Fruit fly (Drosophila melanogaster) whole organism, embryonic: ENCODE data around the gene Pnn.
A peak's percentile ranks its signal among the peaks of the same experiment; 100 is the strongest.

Experiments used
- BEAF-32 ChIP-seq: fragments of 200-800 bp; sonication (Bioruptor generic); optimal IDR thresholded peaks from 3 replicates; lab custom pipeline; 2017; ENCODE audit warnings: missing biosample characterization, missing genetic modification characterization, mild to moderate bottlenecking, moderate library complexity, missing genetic modification reagents
- Bdp1 ChIP-seq: fragments of 200-800 bp; sonication (Bioruptor generic); optimal IDR thresholded peaks from 3 replicates; lab custom pipeline; 2016; ENCODE audit warnings: missing biosample characterization, missing genetic modification characterization
- CG10321 ChIP-seq: fragments of 200-800 bp; sonication (Bioruptor generic); IDR thresholded peaks from 2 replicates; pipeline ENCODE4 v1.3.6; 2022; ENCODE audit warnings: missing biosample characterization, missing genetic modification characterization
- CG10979 ChIP-seq: fragments of 200-800 bp; sonication (Bioruptor generic); optimal IDR thresholded peaks from 2 replicates; lab custom pipeline; 2018; ENCODE audit warnings: missing biosample characterization, mild to moderate bottlenecking, missing genetic modification characterization, moderate library complexity
- CG12236 ChIP-seq: fragments of 200-800 bp; sonication (Bioruptor generic); optimal IDR thresholded peaks from 2 replicates; lab custom pipeline; 2016; ENCODE audit warnings: missing biosample characterization, missing genetic modification characterization
- CG12942 ChIP-seq: fragments of 200-800 bp; sonication (Bioruptor generic); optimal IDR thresholded peaks from 3 replicates; lab custom pipeline; 2016; ENCODE audit warnings: missing biosample characterization, missing genetic modification characterization
- CG13296 ChIP-seq: fragments of 200-800 bp; sonication (Bioruptor generic); optimal IDR thresholded peaks from 3 replicates; lab custom pipeline; 2018; ENCODE audit warnings: missing biosample characterization, mild to moderate bottlenecking, missing genetic modification characterization
- CG15011 ChIP-seq: fragments of 200-800 bp; sonication (Bioruptor generic); optimal IDR thresholded peaks from 3 replicates; lab custom pipeline; 2018; ENCODE audit warnings: missing biosample characterization, mild to moderate bottlenecking, missing genetic modification characterization
- CG17568 ChIP-seq: fragments of 200-800 bp; sonication (Bioruptor generic); optimal IDR thresholded peaks from 2 replicates; lab custom pipeline; 2018; ENCODE audit warnings: missing biosample characterization, mild to moderate bottlenecking, missing genetic modification characterization, moderate library complexity
- CG17912 ChIP-seq: fragments of 200-800 bp; sonication (Bioruptor generic); optimal IDR thresholded peaks from 2 replicates; lab custom pipeline; 2018; ENCODE audit warnings: missing biosample characterization, mild to moderate bottlenecking, missing genetic modification characterization
- CG3163 ChIP-seq: fragments of 200-800 bp; sonication (Bioruptor generic); optimal IDR thresholded peaks from 3 replicates; lab custom pipeline; 2016; ENCODE audit warnings: missing biosample characterization, missing genetic modification characterization
- CG33557 ChIP-seq: fragments of 200-800 bp; sonication (Bioruptor generic); optimal IDR thresholded peaks from 2 replicates; lab custom pipeline; 2019; ENCODE audit warnings: missing biosample characterization, mild to moderate bottlenecking, missing genetic modification characterization, moderate library complexity
- CG34422 ChIP-seq: fragments of 200-800 bp; sonication (Bioruptor generic); IDR thresholded peaks from 3 replicates; pipeline ENCODE4 v1.3.6; 2022; ENCODE audit warnings: missing biosample characterization, missing genetic modification characterization
- CG4424 ChIP-seq: fragments of 200-800 bp; sonication (Bioruptor generic); optimal IDR thresholded peaks from 3 replicates; lab custom pipeline; 2016; ENCODE audit warnings: missing biosample characterization, missing genetic modification characterization
- CG4820 ChIP-seq: fragments of 200-800 bp; sonication (Bioruptor generic); optimal IDR thresholded peaks from 3 replicates; lab custom pipeline; 2016; ENCODE audit warnings: missing biosample characterization, missing genetic modification characterization
- CG4854 ChIP-seq: fragments of 200-800 bp; sonication (Bioruptor generic); optimal IDR thresholded peaks from 2 replicates; lab custom pipeline; 2016; ENCODE audit warnings: missing biosample characterization, missing genetic modification characterization, inconsistent platforms
- CG6765 ChIP-seq: fragments of 200-800 bp; sonication (Bioruptor generic); optimal IDR thresholded peaks from 3 replicates; lab custom pipeline; 2017; ENCODE audit warnings: missing biosample characterization, mild to moderate bottlenecking, missing genetic modification characterization
- CG6791 ChIP-seq: fragments of 200-800 bp; sonication (Bioruptor generic); IDR thresholded peaks from 3 replicates; pipeline ENCODE4 v1.3.6; 2022; ENCODE audit warnings: missing biosample characterization, missing genetic modification characterization; ENCODE audit not compliant: partially characterized antibody
- CG7357 ChIP-seq: fragments of 200-800 bp; sonication (Bioruptor generic); IDR thresholded peaks from 3 replicates; pipeline ENCODE4 v1.3.6; 2022; ENCODE audit warnings: missing biosample characterization, missing genetic modification characterization
- CG8089 ChIP-seq: fragments of 200-800 bp; sonication (Bioruptor generic); optimal IDR thresholded peaks from 3 replicates; lab custom pipeline; 2016; ENCODE audit warnings: missing biosample characterization, missing genetic modification characterization
- CG8388 ChIP-seq: fragments of 200-800 bp; sonication (Bioruptor generic); optimal IDR thresholded peaks from 2 replicates; lab custom pipeline; 2019; ENCODE audit warnings: missing biosample characterization, mild to moderate bottlenecking, missing genetic modification characterization, moderate library complexity
- Deaf1 ChIP-seq: fragments of 200-800 bp; optimal IDR thresholded peaks from 3 replicates; lab custom pipeline; 2019; ENCODE audit warnings: missing biosample characterization, mild to moderate bottlenecking, missing genetic modification characterization, moderate library complexity
- Doc3 ChIP-seq: fragments of 200-800 bp; sonication (Bioruptor generic); IDR thresholded peaks from 3 replicates; pipeline ENCODE4 v1.3.6; 2022; ENCODE audit warnings: missing biosample characterization, missing genetic modification characterization; ENCODE audit not compliant: partially characterized antibody
- ERR ChIP-seq: fragments of 200-800 bp; sonication (Bioruptor generic); optimal IDR thresholded peaks from 2 replicates; lab custom pipeline; 2016; ENCODE audit warnings: missing biosample characterization, missing genetic modification characterization
- GATAe ChIP-seq: fragments of 200-800 bp; sonication (Bioruptor generic); conservative IDR thresholded peaks from 2 replicates; pipeline ENCODE4 v1.3.6; 2022; ENCODE audit warnings: missing biosample characterization, missing genetic modification characterization
- HmgD ChIP-seq: fragments of 200-800 bp; sonication (Bioruptor generic); optimal IDR thresholded peaks from 3 replicates; lab custom pipeline; 2016; ENCODE audit warnings: missing biosample characterization, missing genetic modification characterization
- Hr39 ChIP-seq: fragments of >200 bp; optimal IDR thresholded peaks from 2 replicates; lab custom pipeline; 2017
- Hsf ChIP-seq: fragments of 200-800 bp; sonication (Bioruptor generic); optimal IDR thresholded peaks from 3 replicates; lab custom pipeline; 2016; ENCODE audit warnings: missing biosample characterization, missing genetic modification characterization
- Mrtf ChIP-seq: fragments of 200-800 bp; sonication (Bioruptor generic); IDR thresholded peaks from 3 replicates; pipeline ENCODE4 v1.3.6; 2022; ENCODE audit warnings: missing biosample characterization, missing genetic modification characterization
- Opbp ChIP-seq: fragments of 200-800 bp; sonication (Bioruptor generic); IDR thresholded peaks from 3 replicates; pipeline ENCODE4 v1.3.6; 2022; ENCODE audit warnings: missing biosample characterization, missing genetic modification characterization; ENCODE audit not compliant: partially characterized antibody
- Usf ChIP-seq: fragments of 200-800 bp; sonication (Bioruptor generic); optimal IDR thresholded peaks from 2 replicates; lab custom pipeline; 2017; ENCODE audit warnings: missing genotype, missing biosample characterization, missing genetic modification characterization
- YL-1 ChIP-seq: fragments of 200-800 bp; sonication (Bioruptor generic); optimal IDR thresholded peaks from 3 replicates; lab custom pipeline; 2017; ENCODE audit warnings: missing biosample characterization, mild to moderate bottlenecking, missing genetic modification characterization
- aop ChIP-seq: fragments of 200-800 bp; sonication (Bioruptor generic); IDR thresholded peaks from 2 replicates; pipeline ENCODE4 v1.3.6; 2022; ENCODE audit warnings: missing biosample characterization, missing genetic modification characterization
- bsh ChIP-seq, 2 experiments: fragments of 200-800 bp; sonication (Bioruptor generic); optimal IDR thresholded peaks; 2 replicates each; lab custom pipeline; 2017 to 2018; ENCODE audit warnings: mild to moderate bottlenecking in 2 of 2, missing biosample characterization in 2 of 2, missing genetic modification characterization in 2 of 2, moderate library complexity in 1 of 2
- cas ChIP-seq: fragments of 200-800 bp; sonication (Bioruptor generic); IDR thresholded peaks from 2 replicates; pipeline ENCODE4 v1.3.6; 2022; ENCODE audit warnings: missing biosample characterization, missing genetic modification characterization
- chn ChIP-seq: fragments of 200-800 bp; sonication (Bioruptor generic); optimal IDR thresholded peaks from 2 replicates; lab custom pipeline; 2016; ENCODE audit warnings: missing biosample characterization, missing genetic modification characterization
- dm ChIP-seq: fragments of 200-800 bp; sonication (Bioruptor generic); optimal IDR thresholded peaks from 3 replicates; lab custom pipeline; 2016; ENCODE audit warnings: missing biosample characterization, missing genetic modification characterization
- gem ChIP-seq: fragments of 200-800 bp; sonication (Bioruptor generic); optimal IDR thresholded peaks from 2 replicates; lab custom pipeline; 2019; ENCODE audit warnings: missing biosample characterization, mild to moderate bottlenecking, missing genetic modification characterization, moderate library complexity
- grau ChIP-seq: fragments of 200-800 bp; optimal IDR thresholded peaks from 3 replicates; lab custom pipeline; 2019; ENCODE audit warnings: missing biosample characterization, mild to moderate bottlenecking, missing genetic modification characterization, moderate library complexity
- lmd ChIP-seq: fragments of 200-800 bp; sonication (Bioruptor generic); IDR thresholded peaks from 2 replicates; pipeline ENCODE4 v1.3.6; 2022; ENCODE audit warnings: missing biosample characterization, missing genetic modification characterization
- lola ChIP-seq, 3 experiments: fragments of >200 bp in 2 of 3; fragments of 200-800 bp in 1 of 3; sonication (Bioruptor generic) in 1 of 3; optimal IDR thresholded peaks; 2 replicates each; lab custom pipeline; 2017 to 2019; ENCODE audit warnings: missing biosample characterization in 3 of 3, missing genetic modification characterization in 3 of 3, mild to moderate bottlenecking in 1 of 3, moderate library complexity in 1 of 3
- mld ChIP-seq: fragments of 200-800 bp; sonication (Bioruptor generic); IDR thresholded peaks from 3 replicates; pipeline ENCODE4 v1.3.6; 2022; ENCODE audit warnings: missing biosample characterization, missing genetic modification characterization; ENCODE audit not compliant: partially characterized antibody
- pita ChIP-seq: fragments of 200-800 bp; sonication (Bioruptor generic); optimal IDR thresholded peaks from 2 replicates; lab custom pipeline; 2017; ENCODE audit warnings: missing biosample characterization, mild to moderate bottlenecking, missing genetic modification characterization
- sd ChIP-seq: fragments of 200-800 bp; sonication (Bioruptor generic); optimal IDR thresholded peaks from 3 replicates; lab custom pipeline; 2018; ENCODE audit warnings: missing biosample characterization, mild to moderate bottlenecking, missing genetic modification characterization, moderate library complexity
- trem ChIP-seq: fragments of 200-800 bp; optimal IDR thresholded peaks from 3 replicates; lab custom pipeline; 2019; ENCODE audit warnings: missing biosample characterization, mild to moderate bottlenecking, missing genetic modification characterization, moderate library complexity
- unc-4 ChIP-seq: fragments of 200-800 bp; sonication (Bioruptor generic); IDR thresholded peaks from 2 replicates; pipeline ENCODE4 v1.3.6; 2022; ENCODE audit warnings: missing biosample characterization, missing genetic modification characterization; ENCODE audit not compliant: partially characterized antibody
- vfl ChIP-seq: fragments of 200-800 bp; sonication (Bioruptor generic); optimal IDR thresholded peaks from 2 replicates; lab custom pipeline; 2016; ENCODE audit warnings: missing biosample characterization, missing genetic modification characterization
- yki ChIP-seq: fragments of >200 bp; optimal IDR thresholded peaks from 3 replicates; lab custom pipeline; 2018

Gene Pnn

DNA sequence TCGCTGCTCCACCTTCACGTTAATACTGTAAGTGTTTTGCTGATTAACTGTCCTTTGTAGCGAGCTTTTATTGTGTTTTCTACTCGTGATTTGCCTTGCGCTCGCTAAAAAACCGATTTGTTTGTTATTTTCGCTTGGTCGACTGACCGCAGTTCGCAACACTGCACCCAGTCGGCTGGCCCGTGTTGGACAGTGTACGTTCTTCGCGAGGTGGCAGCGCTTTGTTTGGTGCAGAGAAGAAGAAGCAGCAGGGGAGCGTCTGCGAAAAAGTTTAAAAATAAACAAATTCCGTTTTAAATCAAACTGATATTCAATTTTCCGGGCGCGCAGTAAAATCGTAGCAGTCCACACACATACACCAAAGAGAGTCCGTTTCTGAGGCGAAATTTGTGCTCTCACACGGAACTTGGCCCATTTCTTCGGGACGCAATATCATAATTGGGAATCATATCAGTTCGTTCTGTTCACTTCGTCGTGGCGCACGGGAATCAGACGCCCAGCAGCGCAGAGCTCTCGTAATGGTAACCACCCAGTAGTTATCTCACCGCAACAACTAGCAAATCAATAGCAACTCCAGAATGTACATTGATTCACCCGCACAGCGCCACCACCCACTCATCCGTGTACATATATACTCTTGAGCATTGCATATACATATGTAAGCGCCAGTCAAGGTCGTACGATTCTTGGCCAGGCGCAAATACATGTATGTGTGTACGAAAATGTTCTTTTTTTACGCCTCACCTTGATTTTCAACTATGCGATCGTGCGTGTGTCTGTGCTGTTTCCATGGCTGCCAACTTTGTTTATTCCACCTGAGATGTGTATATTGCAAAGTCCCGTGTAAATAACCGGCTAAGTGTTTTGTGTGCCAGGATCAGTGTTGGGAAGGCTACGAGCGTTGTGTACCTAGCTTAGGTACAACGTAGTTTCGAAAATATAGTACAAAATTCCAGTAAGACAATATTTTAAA, 27.2 kb downstream of the Pnn start, which contains the start of gene Naa80 (continued):
- peak; percentile 58 for TF ChIP-seq Bdp1 (GFP tag; lab: Kevin White, UChicago)
- TF ChIP-seq dm (GFP tag; lab: Kevin White, UChicago), result peak; percentile 67
- peak; percentile 47 for TF ChIP-seq CG4424 (GFP tag; lab: Kevin White, UChicago)
- peak; percentile 53 for TF ChIP-seq grau (tag; lab: Kevin White, UChicago)
- no peak for TF ChIP-seq Hr39
- TF ChIP-seq CG17912 (GFP tag; lab: Kevin White, UChicago), result peak; percentile 82
- TF ChIP-seq lmd, result peak; percentile 55; the same call in 1 of the 2 replicates
- TF ChIP-seq CG7357 (GFP tag; lab: Robert Waterston, UW), result no peak
- no peak for TF ChIP-seq aop (GFP tag; lab: Robert Waterston, UW)
- TF ChIP-seq ERR (GFP tag; lab: Kevin White, UChicago), result peak; percentile 82
- TF ChIP-seq CG8388 (GFP tag; lab: Kevin White, UChicago), result peak; percentile 23
- peak; percentile 67 for TF ChIP-seq CG3163
- peak; percentile 61; the same call in 1 of the 3 replicates for TF ChIP-seq CG6791 (GFP tag; lab: Robert Waterston, UW)
- TF ChIP-seq CG12942 (GFP tag; lab: Kevin White, UChicago), result peak; percentile 69
- TF ChIP-seq bsh (GFP tag; optimal IDR thresholded peaks at IDR 0.05; lab: Kevin White, UChicago), result peak in 1 of 2 experiments; percentile 35
- no peak for TF ChIP-seq Doc3 (GFP tag; lab: Robert Waterston, UW)
- peak; percentile 88 for TF ChIP-seq trem (tag; lab: Kevin White, UChicago)
- peak; percentile 35 for TF ChIP-seq CG6765 (GFP tag; lab: Kevin White, UChicago)
- TF ChIP-seq CG15011 (GFP tag; lab: Kevin White, UChicago), result no peak
- TF ChIP-seq Opbp (GFP tag; lab: Robert Waterston, UW), result peak; percentile 59
- no peak for TF ChIP-seq CG12236 (GFP tag; lab: Kevin White, UChicago)
- TF ChIP-seq CG8089 (GFP tag; lab: Kevin White, UChicago), result peak; percentile 16
- TF ChIP-seq Hsf (GFP tag; lab: Kevin White, UChicago), result peak; percentile 75
- TF ChIP-seq unc-4 (GFP tag; lab: Robert Waterston, UW), result no peak; the same call in 1 of the 2 replicates
- peak; percentile 11; the same call in 1 of the 2 replicates for TF ChIP-seq CG10321
- TF ChIP-seq yki (lab: Kevin White, UChicago), result no peak
- peak; percentile 8 for TF ChIP-seq CG4820
- peak; percentile 10 for TF ChIP-seq Usf (GFP tag; lab: Kevin White, UChicago)
- TF ChIP-seq gem (tag; lab: Kevin White, UChicago), result no peak
- TF ChIP-seq mld (GFP tag; lab: Robert Waterston, UW), result no peak
- TF ChIP-seq pita (GFP tag; lab: Kevin White, UChicago), result no peak
- no peak for TF ChIP-seq CG33557 (GFP tag; lab: Kevin White, UChicago)
- peak; percentile 56 for TF ChIP-seq BEAF-32 (GFP tag; lab: Kevin White, UChicago)
- TF ChIP-seq GATAe (GFP tag; lab: Robert Waterston, UW), result no peak
- TF ChIP-seq CG10979 (tag; lab: Kevin White, UChicago), result peak; percentile 21
- TF ChIP-seq Deaf1 (tag; lab: Kevin White, UChicago), result peak; percentile 53
- TF ChIP-seq CG34422, result peak; percentile 80
- peak; percentile 94 for TF ChIP-seq YL-1 (GFP tag; lab: Kevin White, UChicago)
- TF ChIP-seq lola (GFP tag; optimal IDR thresholded peaks at IDR 0.05; lab: Kevin White, UChicago), result no peak
- TF ChIP-seq HmgD (GFP tag; lab: Kevin White, UChicago), result peak; percentile 85
- peak; percentile 27 for TF ChIP-seq CG4854 (GFP tag; lab: Kevin White, UChicago)
- no peak for TF ChIP-seq Mrtf (GFP tag; lab: Robert Waterston, UW)
- peak; percentile 77 for TF ChIP-seq vfl (GFP tag; lab: Kevin White, UChicago)
- TF ChIP-seq CG13296 (GFP tag; lab: Kevin White, UChicago), result peak; percentile 64
- TF ChIP-seq cas (GFP tag; lab: Robert Waterston, UW), result peak; percentile 26; the same call in 1 of the 2 replicates
- TF ChIP-seq chn (GFP tag; lab: Kevin White, UChicago), result peak; percentile 80
- no peak for TF ChIP-seq CG17568 (GFP tag; lab: Kevin White, UChicago)
- TF ChIP-seq sd (tag; lab: Kevin White, UChicago), result peak; percentile 52
